Fruit fly (Drosophila melanogaster) whole organism, embryonic: Measurements from ENCODE around the gene CG4115.

Experiments
- CG13775 ChIP-seq: fragments of 200-800 bp; sonication (Bioruptor generic); optimal IDR thresholded peaks from 3 replicates; lab custom pipeline; 2017; ENCODE audit warnings: missing biosample characterization, mild to moderate bottlenecking, missing genetic modification characterization
- CG14965 ChIP-seq: fragments of 200-800 bp; sonication (Bioruptor generic); optimal IDR thresholded peaks from 2 replicates; lab custom pipeline; 2016; ENCODE audit warnings: missing biosample characterization, missing genetic modification characterization, borderline replicate concordance
- Drgx ChIP-seq: fragments of 200-800 bp; sonication (Bioruptor generic); IDR thresholded peaks from 2 replicates; pipeline ENCODE4 v1.3.6; 2022; ENCODE audit warnings: missing biosample characterization, missing genetic modification characterization
- MTF-1 ChIP-seq: fragments of 200-800 bp; sonication (Bioruptor generic); optimal IDR thresholded peaks from 2 replicates; lab custom pipeline; 2018; ENCODE audit warnings: missing biosample characterization, mild to moderate bottlenecking, missing genetic modification characterization, borderline replicate concordance
- Oaz ChIP-seq: fragments of 200-800 bp; sonication (Bioruptor generic); IDR thresholded peaks from 2 replicates; pipeline ENCODE4 v1.3.6; 2022; ENCODE audit warnings: missing biosample characterization, missing genetic modification characterization
- Vsx1 ChIP-seq: fragments of 200-800 bp; sonication (Bioruptor generic); optimal IDR thresholded peaks from 2 replicates; lab custom pipeline; 2017; ENCODE audit warnings: missing biosample characterization, mild to moderate bottlenecking, missing genetic modification characterization, missing genetic modification reagents
- corto ChIP-seq: fragments of 200-800 bp; sonication (Bioruptor generic); optimal IDR thresholded peaks from 2 replicates; lab custom pipeline; 2016; ENCODE audit warnings: missing biosample characterization, mild to moderate bottlenecking, missing genetic modification characterization, moderate library complexity
- grn ChIP-seq: fragments of 200-800 bp; sonication (Bioruptor generic); optimal IDR thresholded peaks from 3 replicates; lab custom pipeline; 2017; ENCODE audit warnings: missing biosample characterization, missing genetic modification characterization
- hb ChIP-seq: fragments of 200-800 bp; sonication (Bioruptor generic); IDR thresholded peaks from 3 replicates; pipeline ENCODE4 v1.3.6; 2022; ENCODE audit warnings: missing biosample characterization, missing genetic modification characterization; ENCODE audit not compliant: partially characterized antibody
- nmo ChIP-seq: fragments of 200-800 bp; sonication (Bioruptor generic); optimal IDR thresholded peaks from 2 replicates; lab custom pipeline; 2018; ENCODE audit warnings: missing biosample characterization, mild to moderate bottlenecking, missing genetic modification characterization, moderate library complexity
- row ChIP-seq: fragments of 200-800 bp; sonication (Bioruptor generic); IDR thresholded peaks from 3 replicates; pipeline ENCODE4 v1.3.6; 2022; ENCODE audit warnings: missing biosample characterization, missing genetic modification characterization
- wor ChIP-seq: fragments of 200-800 bp; sonication (Bioruptor generic); IDR thresholded peaks from 2 replicates; pipeline ENCODE4 v1.3.6; 2022; ENCODE audit warnings: missing biosample characterization, missing genetic modification characterization

dm6 chr3R:12317325-12317724 is 42.5 kb upstream of the CG4115 start:
- TF ChIP-seq CG14965 (GFP tag; lab: Kevin White, UChicago) = no peak
- TF ChIP-seq Drgx (GFP tag; lab: Robert Waterston, UW) = no peak
- no peak for TF ChIP-seq Vsx1 (GFP tag; lab: Kevin White, UChicago)
- no peak for TF ChIP-seq MTF-1 (GFP tag; lab: Kevin White, UChicago)
- TF ChIP-seq CG13775 = no peak
- no peak for TF ChIP-seq Oaz
- TF ChIP-seq wor (GFP tag; lab: Robert Waterston, UW) = no peak
- no peak for TF ChIP-seq hb (GFP tag; lab: Robert Waterston, UW)
- TF ChIP-seq grn = no peak
- TF ChIP-seq row (GFP tag; lab: Robert Waterston, UW) = no peak
- no peak for TF ChIP-seq nmo (GFP tag; lab: Kevin White, UChicago)
- no peak for TF ChIP-seq corto (GFP tag; lab: Kevin White, UChicago)
